Worm (Caenorhabditis elegans) whole organism, L1 larva: ENCODE measurements around the gene T26H8.5.
A peak's percentile ranks its signal among the peaks of the same experiment; 100 is the strongest.

Experiments
- aly-2 ChIP-seq: fragments of 150-350 bp; optimal IDR thresholded peaks from 2 replicates; lab custom pipeline; 2014; ENCODE audit warnings: missing biosample characterization, missing genetic modification characterization
- blmp-1 ChIP-seq: fragments of 150-350 bp; optimal IDR thresholded peaks from 2 replicates; lab custom pipeline; 2014; ENCODE audit warnings: missing biosample characterization, missing genetic modification characterization
- ceh-63 ChIP-seq: fragments of 200-800 bp; sonication (Bioruptor generic); optimal IDR thresholded peaks from 2 replicates; lab custom pipeline; 2018; ENCODE audit warnings: mild to moderate bottlenecking, missing genetic modification characterization, missing compliant biosample characterization
- ceh-82 ChIP-seq, 3 experiments: fragments of 150-350 bp in 1 of 3; sonication (generic microtip) in 2 of 3; optimal IDR thresholded peaks; 2 replicates each; lab custom pipeline; 2014 to 2017; ENCODE audit warnings: missing biosample characterization in 3 of 3, missing genetic modification characterization in 3 of 3
- ceh-90 ChIP-seq: sonication (generic microtip); optimal IDR thresholded peaks from 2 replicates; lab custom pipeline; 2016; ENCODE audit warnings: missing genetic modification characterization, missing compliant biosample characterization
- ces-1 ChIP-seq: fragments of 150-350 bp; optimal IDR thresholded peaks from 2 replicates; lab custom pipeline; 2014; ENCODE audit warnings: missing biosample characterization, missing genetic modification reagents, missing genetic modification characterization
- dpl-1 ChIP-seq, 3 experiments: fragments of 150-350 bp in 2 of 3; sonication (generic microtip) in 1 of 3; optimal IDR thresholded peaks; 2 replicates each; lab custom pipeline; 2014 to 2017; ENCODE audit warnings: missing biosample characterization in 3 of 3, missing genetic modification characterization in 3 of 3, missing genetic modification reagents in 3 of 3
- efl-1 ChIP-seq, 4 experiments: fragments of 150-350 bp; optimal IDR thresholded peaks in 3 of 4; peaks in 1 of 4; 1 replicate in 1 of 4; 2 replicates in 3 of 4; lab custom pipeline; 2014; ENCODE audit warnings: missing biosample characterization in 2 of 4, missing genetic modification characterization in 2 of 4, missing genetic modification reagents in 2 of 4
- efl-3 ChIP-seq: fragments of 200-800 bp; sonication (Bioruptor generic); optimal IDR thresholded peaks from 2 replicates; lab custom pipeline; 2018; ENCODE audit warnings: mild to moderate bottlenecking, missing genetic modification characterization, missing compliant biosample characterization
- egl-13 ChIP-seq: sonication (generic microtip); optimal IDR thresholded peaks from 2 replicates; lab custom pipeline; 2016; ENCODE audit warnings: missing genotype, missing genetic modification reagents, missing genetic modification characterization, missing compliant biosample characterization
- egl-27 ChIP-seq, 2 experiments: fragments of 150-350 bp in 1 of 2; sonication (generic microtip); optimal IDR thresholded peaks; 3 replicates each; lab custom pipeline; 2017 to 2018; ENCODE audit warnings: missing biosample characterization in 2 of 2, missing genetic modification characterization in 2 of 2, missing genetic modification reagents in 2 of 2
- ets-5 ChIP-seq: fragments of 200-800 bp; sonication (Bioruptor generic); IDR thresholded peaks from 2 replicates; pipeline ENCODE4 v1.3.6; 2022; ENCODE audit warnings: missing genetic modification characterization, missing compliant biosample characterization
- fkh-10 ChIP-seq: sonication (generic microtip); optimal IDR thresholded peaks from 2 replicates; lab custom pipeline; 2017; ENCODE audit warnings: missing biosample characterization, missing genetic modification reagents, missing genetic modification characterization
- fkh-4 ChIP-seq: sonication (generic microtip); optimal IDR thresholded peaks from 2 replicates; lab custom pipeline; 2016; ENCODE audit warnings: missing compliant biosample characterization, missing genetic modification characterization, borderline replicate concordance
- hlh-17 ChIP-seq: fragments of 200-800 bp; sonication (Bioruptor generic); optimal IDR thresholded peaks from 2 replicates; lab custom pipeline; 2018; ENCODE audit warnings: missing genetic modification characterization, mild to moderate bottlenecking, missing compliant biosample characterization, moderate library complexity, borderline replicate concordance
- hlh-4 ChIP-seq: sonication (generic microtip); optimal IDR thresholded peaks from 2 replicates; lab custom pipeline; 2016; ENCODE audit warnings: mild to moderate bottlenecking, missing genetic modification characterization, missing compliant biosample characterization
- irx-1 ChIP-seq: sonication (generic microtip); optimal IDR thresholded peaks from 2 replicates; lab custom pipeline; 2016; ENCODE audit warnings: missing genetic modification characterization, missing compliant biosample characterization
- lin-13 ChIP-seq: fragments of 150-350 bp; optimal IDR thresholded peaks from 2 replicates; lab custom pipeline; 2014; ENCODE audit warnings: missing biosample characterization, missing genetic modification reagents, missing genetic modification characterization
- lin-14 ChIP-seq: fragments of 200-800 bp; sonication (Bioruptor generic); optimal IDR thresholded peaks from 2 replicates; lab custom pipeline; 2018; ENCODE audit warnings: mild to moderate bottlenecking, missing genetic modification characterization, moderate library complexity, missing compliant biosample characterization
- lir-3 ChIP-seq: sonication (generic microtip); optimal IDR thresholded peaks from 2 replicates; lab custom pipeline; 2016; ENCODE audit warnings: mild to moderate bottlenecking, missing genetic modification characterization, moderate library complexity, missing compliant biosample characterization; ENCODE audit not compliant: poor library complexity
- lsy-2 ChIP-seq, 2 experiments: fragments of 150-350 bp; optimal IDR thresholded peaks; 2 replicates each; lab custom pipeline; 2014; ENCODE audit warnings: missing biosample characterization in 2 of 2, missing genetic modification characterization in 2 of 2
- mdl-1 ChIP-seq, 2 experiments: fragments of 150-350 bp; optimal IDR thresholded peaks; 2 replicates each; lab custom pipeline; 2014 to 2017; ENCODE audit warnings: missing biosample characterization in 2 of 2, missing genetic modification characterization in 2 of 2, inconsistent platforms in 1 of 2
- mef-2 ChIP-seq: fragments of 150-350 bp; optimal IDR thresholded peaks from 2 replicates; lab custom pipeline; 2014; ENCODE audit warnings: missing biosample characterization, missing genetic modification characterization
- nhr-71 ChIP-seq: sonication (generic microtip); optimal IDR thresholded peaks from 2 replicates; lab custom pipeline; 2016; ENCODE audit warnings: mild to moderate bottlenecking, missing genetic modification characterization, moderate library complexity, missing compliant biosample characterization
- nhr-76 ChIP-seq: sonication (generic microtip); optimal IDR thresholded peaks from 2 replicates; lab custom pipeline; 2017; ENCODE audit warnings: missing biosample characterization, missing genetic modification characterization
- nhr-90 ChIP-seq: sonication (generic microtip); optimal IDR thresholded peaks from 2 replicates; lab custom pipeline; 2016; ENCODE audit warnings: mild to moderate bottlenecking, missing genetic modification characterization, missing compliant biosample characterization; ENCODE audit not compliant: poor library complexity
- pax-3 ChIP-seq: fragments of 200-800 bp; sonication (Bioruptor generic); optimal IDR thresholded peaks from 2 replicates; lab custom pipeline; 2018; ENCODE audit warnings: mild to moderate bottlenecking, missing genetic modification characterization, moderate library complexity, missing compliant biosample characterization
- snu-23 ChIP-seq: sonication (generic microtip); optimal IDR thresholded peaks from 2 replicates; lab custom pipeline; 2016; ENCODE audit warnings: missing genetic modification characterization, missing compliant biosample characterization
- swsn-7 ChIP-seq: sonication (generic microtip); optimal IDR thresholded peaks from 2 replicates; lab custom pipeline; 2016; ENCODE audit warnings: missing genetic modification characterization, missing compliant biosample characterization
- unc-86 ChIP-seq: sonication (generic microtip); optimal IDR thresholded peaks from 2 replicates; lab custom pipeline; 2016; ENCODE audit warnings: missing genetic modification characterization, missing compliant biosample characterization
- unc-98 ChIP-seq: fragments of 200-800 bp; sonication (Bioruptor generic); IDR thresholded peaks from 2 replicates; pipeline ENCODE4 v1.3.6; 2022; ENCODE audit warnings: missing genetic modification characterization, missing compliant biosample characterization
- xbp-1 ChIP-seq: sonication (generic microtip); optimal IDR thresholded peaks from 2 replicates; lab custom pipeline; 2016; ENCODE audit warnings: missing genetic modification characterization, missing compliant biosample characterization
- zag-1 ChIP-seq: fragments of 150-350 bp; optimal IDR thresholded peaks from 2 replicates; lab custom pipeline; 2014; ENCODE audit warnings: missing biosample characterization, missing genetic modification characterization
- ztf-11 ChIP-seq, 2 experiments: sonication (generic microtip); optimal IDR thresholded peaks; 2 replicates each; lab custom pipeline; 2016 to 2017; ENCODE audit warnings: missing genetic modification characterization in 2 of 2, missing biosample characterization in 1 of 2, missing compliant biosample characterization in 1 of 2

The T26H8.5 gene

ce11 chrV:15339363-15339762 is 34.0 kb upstream of the T26H8.5 start, which contains the start of gene clec-228:
Gene clec-228, minus strand, starts transcription at chrV:15339463.
- TF ChIP-seq efl-3 (GFP tag; lab: Kevin White, UChicago), result no peak
- TF ChIP-seq fkh-4, result no peak
- no peak for TF ChIP-seq lin-14 (GFP tag; lab: Kevin White, UChicago)
- no peak for TF ChIP-seq irx-1 (tag; lab: Kevin White, UChicago)
- TF ChIP-seq nhr-71 (tag; lab: Kevin White, UChicago), result no peak
- no peak for TF ChIP-seq mdl-1 (tag; optimal IDR thresholded peaks at IDR 0.05; lab: Kevin White, UChicago)
- no peak for TF ChIP-seq ceh-90
- no peak for TF ChIP-seq nhr-90 (tag; lab: Kevin White, UChicago)
- TF ChIP-seq lsy-2 (tag; optimal IDR thresholded peaks at IDR 0.05; lab: Kevin White, UChicago), result no peak
- no peak for TF ChIP-seq dpl-1 (GFP tag; optimal IDR thresholded peaks at IDR 0.05; lab: Kevin White, UChicago)
- no peak for TF ChIP-seq mef-2 (tag; lab: Kevin White, UChicago)
- TF ChIP-seq ets-5 (GFP tag; lab: Robert Waterston, UW), result no peak
- TF ChIP-seq hlh-4 (tag; lab: Kevin White, UChicago), result no peak

ce11 chrV:15337405-15337804 is 32.0 kb upstream of the T26H8.5 start, which contains the start of gene wrt-7:
Gene wrt-7, minus strand, starts transcription at chrV:15337505.
- TF ChIP-seq blmp-1 (no peak), lin-13 (GFP tag; lab: Kevin White, UChicago) (no peak), egl-27 (tag; optimal IDR thresholded peaks at IDR 0.05; lab: Kevin White, UChicago) (no peak), aly-2 (tag; lab: Kevin White, UChicago) (no peak), pax-3 (tag; lab: Kevin White, UChicago) (peak; percentile 21), ceh-90 (no peak)

- no peak for TF ChIP-seq egl-27 (tag; optimal IDR thresholded peaks at IDR 0.05; lab: Kevin White, UChicago)
- TF ChIP-seq efl-1 (optimal IDR thresholded peaks at IDR 0.05; lab: Kevin White, UChicago), result no peak
- peak in 1 of 2 experiments; percentile 13 for TF ChIP-seq efl-1 (GFP tag; optimal IDR thresholded peaks at IDR 0.05 in 1 of 2; lab: Kevin White, UChicago)
- TF ChIP-seq, all 84 proteins: peak for 1
Observed at ce11 chrV:15332851-15333250, 27.4 kb upstream of the T26H8.5 start, which contains the start of gene srw-113. Gene srw-113, plus strand, starts transcription at chrV:15333151.

- TF ChIP-seq irx-1 (tag; lab: Kevin White, UChicago), result no peak
- TF ChIP-seq unc-86 (tag; lab: Kevin White, UChicago), result no peak
- no peak for TF ChIP-seq unc-98 (GFP tag; lab: Robert Waterston, UW)
- no peak for TF ChIP-seq zag-1 (tag; lab: Kevin White, UChicago)
- TF ChIP-seq snu-23 (GFP tag; lab: Kevin White, UChicago), result no peak
- no peak for TF ChIP-seq lir-3
- TF ChIP-seq lin-13 (GFP tag; lab: Kevin White, UChicago), result no peak
- TF ChIP-seq ztf-11 (tag; optimal IDR thresholded peaks at IDR 0.05; lab: Kevin White, UChicago), result no peak
- no peak for TF ChIP-seq blmp-1
- no peak for TF ChIP-seq xbp-1
- TF ChIP-seq swsn-7, result no peak
- no peak for TF ChIP-seq ceh-63 (GFP tag; lab: Kevin White, UChicago)
- TF ChIP-seq ceh-82 (tag; optimal IDR thresholded peaks at IDR 0.05; lab: Kevin White, UChicago), result no peak
- TF ChIP-seq egl-13 (tag; lab: Kevin White, UChicago), result no peak
- no peak for TF ChIP-seq nhr-76 (tag; lab: Kevin White, UChicago)
- TF ChIP-seq fkh-4, result no peak
- no peak for TF ChIP-seq hlh-17 (GFP tag; lab: Kevin White, UChicago)
- no peak for TF ChIP-seq ces-1
- no peak for TF ChIP-seq fkh-10
Observed at ce11 chrV:15330314-15330713, 24.9 kb upstream of the T26H8.5 start, which contains the start of gene srh-295. Gene srh-295, plus strand, starts transcription at chrV:15330614.
